Worm (Caenorhabditis elegans): ENCODE measurements around the gene C24H12.1.

ce11 chrII:423086-423485 lies 18.1 kb upstream of the C24H12.1 start, which contains the start of gene C24H12.8:
- no peak for TF ChIP-seq lsy-2 (tag; optimal IDR thresholded peaks at IDR 0.05)
- no peak for TF ChIP-seq ceh-32 (tag; optimal IDR thresholded peaks at IDR 0.05; ENCODE audit: poor library complexity)
- TF ChIP-seq dmd-9 (GFP tag; IDR thresholded peaks at IDR 0.05): no peak
- no peak for TF ChIP-seq unc-39 (tag; optimal IDR thresholded peaks at IDR 0.05)
- no peak for TF ChIP-seq mdl-1 (tag; optimal IDR thresholded peaks at IDR 0.05)
- TF ChIP-seq daf-12 (tag; optimal IDR thresholded peaks at IDR 0.05): no peak
- TF ChIP-seq ama-1 (optimal IDR thresholded peaks at IDR 0.05): no peak
- no peak for TF ChIP-seq nhr-25 (tag; optimal IDR thresholded peaks at IDR 0.05; ENCODE audit: borderline replicate concordance, insufficient read depth)
- no peak for TF ChIP-seq aha-1 (tag)
- TF ChIP-seq nhr-111 (GFP tag; optimal IDR thresholded peaks at IDR 0.05): no peak
- TF ChIP-seq R02D3.7 (tag; optimal IDR thresholded peaks at IDR 0.05): no peak
- TF ChIP-seq snpc-4 (tag; optimal IDR thresholded peaks at IDR 0.05): no peak
- TF ChIP-seq ceh-82 (tag; optimal IDR thresholded peaks at IDR 0.05): no peak
- TF ChIP-seq ces-1 (GFP tag; optimal IDR thresholded peaks at IDR 0.05): no peak
